Worm (Caenorhabditis elegans): ENCODE data around the gene Y57A10B.6.
A peak's percentile ranks its signal among the peaks of the same experiment; 100 is the strongest.

The Y57A10B.6 gene

DNA sequence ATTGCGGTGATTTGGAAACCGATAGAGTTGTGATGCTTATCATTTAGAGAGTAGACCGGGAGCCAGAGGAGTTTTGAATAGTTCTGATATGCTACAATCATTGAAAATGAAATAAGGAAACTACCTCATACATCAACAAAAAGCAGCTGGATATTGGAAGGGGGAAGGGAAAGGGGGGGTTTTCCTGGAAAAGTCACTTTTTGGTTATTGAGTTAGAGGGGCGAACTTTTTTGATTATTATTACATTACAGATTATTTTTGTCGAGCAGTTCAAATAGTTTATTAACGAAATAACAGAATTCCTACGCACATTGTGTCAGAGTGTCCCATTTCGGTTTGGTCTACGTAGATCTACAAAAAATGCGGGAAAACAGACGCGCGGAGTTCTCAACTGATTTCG is 3.1 kb upstream of the Y57A10B.6 start, which contains the start of gene sre-42 (continued):
- TF ChIP-seq tlp-1 (tag; optimal IDR thresholded peaks at IDR 0.05): no peak

DNA sequence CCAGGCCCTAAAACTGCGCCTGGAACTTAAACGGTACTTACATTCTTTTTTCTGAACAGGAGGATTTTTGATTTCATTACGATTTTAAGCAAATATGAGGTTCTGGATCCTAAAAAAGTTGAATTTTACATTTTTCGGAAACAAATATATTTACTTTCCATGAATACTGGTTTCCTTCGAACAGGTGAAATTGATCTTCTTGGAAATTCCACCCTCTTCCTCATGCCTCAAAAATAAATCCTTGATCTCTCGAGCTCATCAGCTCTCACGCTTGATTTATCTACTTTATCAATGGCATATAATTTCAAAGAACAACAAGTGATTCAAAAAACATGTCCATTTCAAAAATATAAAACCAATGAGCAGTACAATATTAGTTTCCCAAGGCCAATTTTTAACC is 2.4 kb upstream of the Y57A10B.6 start:
- TF ChIP-seq nhr-85 (tag) (peak; percentile 10), sptf-1 (tag; optimal IDR thresholded peaks at IDR 0.05) (no peak), lir-3 (tag; optimal IDR thresholded peaks at IDR 0.05; ENCODE audit: poor library complexity) (no peak), pax-3 (tag; optimal IDR thresholded peaks at IDR 0.05) (no peak), snu-23 (GFP tag; optimal IDR thresholded peaks at IDR 0.05) (no peak), hpl-2 (GFP tag; optimal IDR thresholded peaks at IDR 0.05) (no peak), nhr-237 (tag; optimal IDR thresholded peaks at IDR 0.05) (no peak), C16A3.4 (tag; optimal IDR thresholded peaks at IDR 0.05) (no peak), mdl-1 (tag; optimal IDR thresholded peaks at IDR 0.05) (no peak), nhr-90 (tag; optimal IDR thresholded peaks at IDR 0.05; ENCODE audit: poor library complexity) (no peak), unc-130 (tag; optimal IDR thresholded peaks at IDR 0.05) (no peak), nhr-28 (tag; optimal IDR thresholded peaks at IDR 0.05) (no peak), nhr-47 (tag; optimal IDR thresholded peaks at IDR 0.05) (peak; percentile 25), nhr-76 (tag; optimal IDR thresholded peaks at IDR 0.05) (no peak), aly-2 (tag; optimal IDR thresholded peaks at IDR 0.05) (no peak), egl-27 (tag; optimal IDR thresholded peaks at IDR 0.05) (no peak), grh-1 (GFP tag; IDR thresholded peaks at IDR 0.05) (no peak), blmp-1 (tag; optimal IDR thresholded peaks at IDR 0.05) (no peak), fkh-10 (GFP tag; optimal IDR thresholded peaks at IDR 0.05) (no peak), sox-4 (tag; optimal IDR thresholded peaks at IDR 0.05) (peak; percentile 5), unc-98 (GFP tag; IDR thresholded peaks at IDR 0.05) (no peak), jun-1 (tag; optimal IDR thresholded peaks at IDR 0.05) (no peak), dpl-1 (GFP tag; optimal IDR thresholded peaks at IDR 0.05) (no peak), hlh-17 (GFP tag; optimal IDR thresholded peaks at IDR 0.05; ENCODE audit: borderline replicate concordance) (no peak), xbp-1 (tag; optimal IDR thresholded peaks at IDR 0.05) (no peak), skn-1 (tag; optimal IDR thresholded peaks at IDR 0.05) (no peak), F16B12.6 (tag; optimal IDR thresholded peaks at IDR 0.05) (no peak), tbx-2 (tag; optimal IDR thresholded peaks at IDR 0.05) (no peak), fkh-8 (tag; optimal IDR thresholded peaks at IDR 0.05) (peak; percentile 36), ztf-11 (tag; optimal IDR thresholded peaks at IDR 0.05) (no peak), fkh-4 (tag; optimal IDR thresholded peaks at IDR 0.05; ENCODE audit: borderline replicate concordance) (no peak), ceh-8 (GFP tag; optimal IDR thresholded peaks at IDR 0.05) (no peak), hlh-4 (tag; optimal IDR thresholded peaks at IDR 0.05) (peak; percentile 100), lin-14 (GFP tag; optimal IDR thresholded peaks at IDR 0.05) (no peak), rnt-1 (tag; optimal IDR thresholded peaks at IDR 0.05) (no peak), ces-1 (GFP tag; optimal IDR thresholded peaks at IDR 0.05) (no peak), nhr-71 (tag; optimal IDR thresholded peaks at IDR 0.05) (peak; percentile 41)

DNA sequence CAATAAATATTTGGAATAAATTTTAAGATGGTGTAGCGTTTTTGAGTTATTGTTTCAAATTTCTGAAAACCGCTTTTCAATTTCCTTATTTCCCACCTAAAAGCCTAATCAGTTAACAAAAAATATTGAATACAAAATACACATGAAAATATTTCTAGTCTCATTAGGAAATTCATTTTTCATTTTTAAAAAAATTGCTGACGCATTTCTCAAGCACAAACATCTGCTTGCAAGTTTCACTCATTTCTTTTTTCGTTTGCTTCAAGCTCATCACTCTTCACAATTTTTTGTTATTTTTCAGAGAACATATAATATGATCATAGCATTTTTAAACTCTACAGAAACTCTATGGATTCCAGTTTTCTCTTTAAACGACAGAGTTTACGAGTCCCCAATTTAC is 1.9 kb upstream of the Y57A10B.6 start, which contains the start of gene sre-41:
Gene sre-41, plus strand, starts transcription at position 301 of the 400 bp plus-strand sequence.
- no peak for TF ChIP-seq pqm-1 (tag; optimal IDR thresholded peaks at IDR 0.05)
- TF ChIP-seq ceh-63 (GFP tag; optimal IDR thresholded peaks at IDR 0.05): no peak
- TF ChIP-seq C04F5.9 (tag; optimal IDR thresholded peaks at IDR 0.05): no peak
- no peak for TF ChIP-seq lin-35 (GFP tag; optimal IDR thresholded peaks at IDR 0.05)
- no peak for TF ChIP-seq lsy-2 (tag; optimal IDR thresholded peaks at IDR 0.05)
- TF ChIP-seq nhr-237 (tag; optimal IDR thresholded peaks at IDR 0.05): no peak
- TF ChIP-seq ces-1 (GFP tag; optimal IDR thresholded peaks at IDR 0.05): no peak
- TF ChIP-seq unc-30 (tag; optimal IDR thresholded peaks at IDR 0.05): no peak
- TF ChIP-seq ztf-4 (tag; optimal IDR thresholded peaks at IDR 0.05): no peak
- TF ChIP-seq ets-5 (GFP tag; IDR thresholded peaks at IDR 0.05): no peak
- no peak for TF ChIP-seq snu-23 (GFP tag; optimal IDR thresholded peaks at IDR 0.05)
- no peak for TF ChIP-seq mdl-1 (tag; optimal IDR thresholded peaks at IDR 0.05)
- no peak for TF ChIP-seq nhr-85 (tag)
- TF ChIP-seq C16A3.4 (tag; optimal IDR thresholded peaks at IDR 0.05): no peak
- no peak for TF ChIP-seq nhr-76 (tag; optimal IDR thresholded peaks at IDR 0.05)
- TF ChIP-seq ztf-11 (tag; optimal IDR thresholded peaks at IDR 0.05): no peak
- no peak for TF ChIP-seq nhr-28 (tag; optimal IDR thresholded peaks at IDR 0.05)
